Worm (Caenorhabditis elegans): ENCODE results near the gene cnc-5.

DNA sequence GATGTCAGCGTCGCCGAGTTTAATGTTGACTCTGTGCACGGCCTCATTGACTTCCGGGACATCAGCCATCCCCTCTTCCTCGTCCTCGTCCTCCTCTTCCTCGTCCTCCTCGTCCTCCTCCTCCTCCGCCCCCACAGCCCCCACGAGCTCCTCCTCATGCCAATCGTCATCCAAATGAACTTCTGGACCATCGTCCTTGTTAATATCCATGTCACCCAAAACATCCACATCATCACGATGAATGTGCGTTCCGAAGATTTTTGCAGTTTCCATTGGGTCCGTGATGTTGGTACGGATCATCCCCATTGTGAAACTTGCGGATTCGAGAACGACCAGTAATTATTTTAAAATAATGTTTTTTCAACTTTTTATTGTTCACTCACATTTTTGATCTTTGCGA, 10.8 kb upstream of the cnc-5 start:
- TF ChIP-seq hmbx-1 (tag; optimal IDR thresholded peaks at IDR 0.05) = no peak
- TF ChIP-seq flt-1 (GFP tag; IDR thresholded peaks at IDR 0.05) = no peak
- TF ChIP-seq tbx-11 (GFP tag; IDR thresholded peaks at IDR 0.05) = no peak
- TF ChIP-seq ets-7 (tag; optimal IDR thresholded peaks at IDR 0.05) = no peak
- TF ChIP-seq tra-4 (tag; optimal IDR thresholded peaks at IDR 0.05) = no peak
- TF ChIP-seq tbx-37 (GFP tag; conservative IDR thresholded peaks at IDR 0.05) = no peak
- no peak for TF ChIP-seq ceh-13 (GFP tag; optimal IDR thresholded peaks at IDR 0.05)

Measured in whole organism, early embryonic.